Fruit fly (Drosophila melanogaster): ENCODE results near the gene CG31862.

The CG31862 gene

DNA sequence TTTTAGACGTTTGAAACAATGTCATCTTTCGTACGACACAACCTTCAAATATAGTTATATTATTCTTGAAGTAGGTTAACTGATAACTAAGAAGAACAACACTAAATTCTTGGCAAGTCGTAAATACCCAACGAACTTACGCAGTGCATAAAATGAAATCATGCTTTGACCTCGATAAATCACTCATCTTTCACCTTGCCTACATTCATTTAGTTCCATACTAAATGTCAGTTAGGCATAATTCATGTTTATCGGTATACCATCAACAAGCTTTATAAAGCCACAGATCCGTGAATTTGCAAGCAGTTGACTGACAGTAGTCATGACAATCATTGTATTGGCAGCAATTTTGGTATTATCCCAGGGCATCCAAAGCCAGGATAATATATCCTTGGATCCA is at the start of gene CG31862:
CG31862 (plus strand) TSS at position 301 of the 400 bp plus-strand sequence.
- no peak for TF ChIP-seq CG9948 (tag; optimal IDR thresholded peaks at IDR 0.05)
- TF ChIP-seq CG32121 (GFP tag; IDR thresholded peaks at IDR 0.05), result no peak
- TF ChIP-seq CG17806 (tag; optimal IDR thresholded peaks at IDR 0.05), result no peak
- no peak for TF ChIP-seq Pif1A (GFP tag; optimal IDR thresholded peaks at IDR 0.05)
- no peak for TF ChIP-seq Snoo (tag; optimal IDR thresholded peaks at IDR 0.05)
- TF ChIP-seq fd96Ca (GFP tag; IDR thresholded peaks at IDR 0.05), result no peak
- no peak for TF ChIP-seq EcR (GFP tag; optimal IDR thresholded peaks at IDR 0.05)

DNA sequence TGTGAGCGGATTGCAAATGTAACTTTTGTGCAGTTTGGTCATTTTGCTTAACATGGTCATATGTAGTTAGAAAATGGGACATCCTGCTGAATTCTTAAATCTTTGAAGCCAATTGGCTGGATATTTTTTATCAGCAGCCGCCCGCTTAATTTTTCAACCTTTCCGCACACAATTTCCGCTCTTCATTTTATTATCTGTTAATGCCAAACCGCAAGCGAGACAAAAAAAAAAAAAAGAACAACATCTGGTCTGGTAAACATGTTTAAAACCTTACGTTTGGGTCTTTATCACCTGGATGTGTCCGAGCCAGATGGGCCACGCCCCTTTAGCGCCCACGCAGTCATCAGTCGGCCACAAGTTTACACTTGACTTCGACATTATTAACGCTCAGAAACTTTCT is 48.4 kb upstream of the CG31862 start:
- no peak for TF ChIP-seq rn (GFP tag; IDR thresholded peaks at IDR 0.05)

DNA sequence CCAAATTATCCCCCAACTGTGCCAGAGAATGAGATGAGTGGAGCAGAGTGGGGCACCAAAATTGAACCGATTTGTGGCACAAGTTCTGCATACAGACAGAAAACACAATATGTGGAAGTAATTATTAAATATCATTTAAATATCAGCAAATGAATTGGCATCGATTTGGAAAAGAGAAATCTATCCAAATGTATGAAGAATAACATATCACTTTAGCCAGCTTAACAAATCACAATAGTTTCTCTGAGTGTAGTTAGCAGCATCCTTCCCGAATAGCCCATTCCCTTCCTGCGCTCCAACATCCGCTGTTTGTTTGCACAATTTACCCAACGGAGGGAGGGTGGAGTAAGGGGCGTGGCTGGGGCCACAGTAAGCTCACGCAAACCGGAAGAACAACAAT is 23.8 kb upstream of the CG31862 start:
- TF ChIP-seq Pif1B (GFP tag; optimal IDR thresholded peaks at IDR 0.05) (no peak), CG34367 (tag; optimal IDR thresholded peaks at IDR 0.05) (no peak)

DNA sequence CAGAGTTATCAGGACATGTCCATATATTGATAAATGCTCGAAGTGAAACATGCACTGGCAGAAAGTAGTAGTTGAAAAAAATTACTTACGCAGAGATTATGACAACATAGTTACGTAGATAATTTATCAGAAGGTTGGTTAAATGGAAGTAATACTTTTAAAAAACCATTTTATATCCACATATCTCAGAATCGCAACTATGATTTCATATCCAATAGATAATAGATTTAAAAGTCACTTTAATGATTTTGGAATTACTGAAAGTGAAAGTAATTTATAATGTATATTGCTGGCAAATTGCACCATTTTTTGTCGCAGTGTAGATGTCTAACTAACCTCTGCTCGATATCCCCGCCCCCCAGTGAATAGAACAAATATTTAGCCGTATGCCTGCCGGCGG is 1.5 kb upstream of the CG31862 start:
- TF ChIP-seq Pif1A (GFP tag; optimal IDR thresholded peaks at IDR 0.05), result no peak
- TF ChIP-seq CG4496 (GFP tag; IDR thresholded peaks at IDR 0.05), result no peak
- TF ChIP-seq D1 (tag; optimal IDR thresholded peaks at IDR 0.05), result no peak
- no peak for TF ChIP-seq CG34367 (tag; optimal IDR thresholded peaks at IDR 0.05)
- TF ChIP-seq EcR (GFP tag; optimal IDR thresholded peaks at IDR 0.05), result no peak
- TF ChIP-seq CG10348 (GFP tag; IDR thresholded peaks at IDR 0.05), result no peak
- TF ChIP-seq Snoo (tag; optimal IDR thresholded peaks at IDR 0.05), result no peak
- no peak for TF ChIP-seq CG9948 (tag; optimal IDR thresholded peaks at IDR 0.05)
- TF ChIP-seq Pif1B (GFP tag; optimal IDR thresholded peaks at IDR 0.05), result no peak
- TF ChIP-seq CG14655 (GFP tag; optimal IDR thresholded peaks at IDR 0.05), result no peak
- TF ChIP-seq fd96Ca (GFP tag; IDR thresholded peaks at IDR 0.05), result no peak
- TF ChIP-seq gl (tag; optimal IDR thresholded peaks at IDR 0.05), result no peak
- TF ChIP-seq CG8159 (tag; optimal IDR thresholded peaks at IDR 0.05), result no peak
- TF ChIP-seq CG8301 (tag; optimal IDR thresholded peaks at IDR 0.05), result no peak
- no peak for TF ChIP-seq CG32121 (GFP tag; IDR thresholded peaks at IDR 0.05)
- no peak for TF ChIP-seq rn (GFP tag; IDR thresholded peaks at IDR 0.05)

DNA sequence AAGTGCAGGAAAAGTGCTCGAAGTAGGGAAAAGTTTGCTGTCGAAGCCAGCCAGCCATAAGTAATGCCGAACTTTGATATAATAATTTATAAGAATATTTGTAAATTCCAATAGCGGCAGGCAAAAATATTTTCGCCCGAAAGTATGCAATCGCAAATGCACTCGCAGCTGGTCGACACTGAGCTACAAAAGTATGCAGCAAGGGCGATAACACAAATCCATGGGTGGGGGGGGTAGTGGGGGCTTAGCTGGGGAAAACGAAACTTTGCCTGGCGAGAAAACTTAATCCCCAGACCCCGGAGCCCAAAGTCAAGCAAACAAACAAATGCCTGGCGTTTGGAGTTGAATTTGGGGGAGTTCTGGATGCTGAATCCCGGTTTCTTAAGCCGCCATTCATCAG is 3.1 kb downstream of the CG31862 start:
- TF ChIP-seq Pif1B (GFP tag; optimal IDR thresholded peaks at IDR 0.05) (no peak), D1 (tag; optimal IDR thresholded peaks at IDR 0.05) (no peak), CG13204 (GFP tag; optimal IDR thresholded peaks at IDR 0.05) (no peak), CG17806 (tag; optimal IDR thresholded peaks at IDR 0.05) (no peak), CG4496 (GFP tag; IDR thresholded peaks at IDR 0.05) (no peak), CG34367 (tag; optimal IDR thresholded peaks at IDR 0.05) (no peak), CG32121 (GFP tag; IDR thresholded peaks at IDR 0.05) (no peak), CG8301 (tag; optimal IDR thresholded peaks at IDR 0.05) (no peak), CG12605 (GFP tag; IDR thresholded peaks at IDR 0.05) (no peak)

DNA sequence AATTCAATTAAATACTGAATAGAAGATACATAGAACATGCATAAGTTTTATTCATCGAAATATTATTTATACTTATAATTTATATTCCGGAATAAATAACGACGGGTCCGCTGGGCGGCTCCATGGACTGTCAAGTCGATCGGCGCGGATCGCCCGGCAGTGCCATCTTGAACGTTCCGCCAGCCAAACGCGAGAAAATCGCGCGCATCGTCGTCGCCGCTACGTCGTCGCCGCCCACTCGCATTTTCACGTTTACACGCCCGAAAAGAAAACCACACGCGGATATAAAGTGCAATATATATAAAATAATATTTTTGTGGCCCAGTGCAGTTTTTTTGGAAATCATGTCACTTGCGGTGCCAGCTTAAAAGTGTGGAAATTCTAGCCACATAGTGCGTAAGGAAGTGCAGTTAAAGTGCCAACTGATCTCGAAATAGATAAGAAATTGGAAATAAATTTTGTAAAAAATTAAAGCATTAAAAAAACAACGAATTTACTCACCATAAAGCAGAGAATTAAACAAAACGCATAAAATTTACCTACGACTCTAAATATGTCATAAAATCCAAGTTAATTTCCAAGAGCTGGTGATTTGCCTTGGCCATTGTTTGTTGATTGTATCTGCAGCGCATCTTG is 5.1 kb downstream of the CG31862 start, which contains the start of the genes bru2 and CG43813:
bru2 (plus strand) TSS at position 586 of the 636 bp plus-strand sequence.
CG43813 (minus strand) TSS at position 633 of the 636 bp plus-strand sequence.
- no peak for TF ChIP-seq CG9948 (tag; optimal IDR thresholded peaks at IDR 0.05)

DNA sequence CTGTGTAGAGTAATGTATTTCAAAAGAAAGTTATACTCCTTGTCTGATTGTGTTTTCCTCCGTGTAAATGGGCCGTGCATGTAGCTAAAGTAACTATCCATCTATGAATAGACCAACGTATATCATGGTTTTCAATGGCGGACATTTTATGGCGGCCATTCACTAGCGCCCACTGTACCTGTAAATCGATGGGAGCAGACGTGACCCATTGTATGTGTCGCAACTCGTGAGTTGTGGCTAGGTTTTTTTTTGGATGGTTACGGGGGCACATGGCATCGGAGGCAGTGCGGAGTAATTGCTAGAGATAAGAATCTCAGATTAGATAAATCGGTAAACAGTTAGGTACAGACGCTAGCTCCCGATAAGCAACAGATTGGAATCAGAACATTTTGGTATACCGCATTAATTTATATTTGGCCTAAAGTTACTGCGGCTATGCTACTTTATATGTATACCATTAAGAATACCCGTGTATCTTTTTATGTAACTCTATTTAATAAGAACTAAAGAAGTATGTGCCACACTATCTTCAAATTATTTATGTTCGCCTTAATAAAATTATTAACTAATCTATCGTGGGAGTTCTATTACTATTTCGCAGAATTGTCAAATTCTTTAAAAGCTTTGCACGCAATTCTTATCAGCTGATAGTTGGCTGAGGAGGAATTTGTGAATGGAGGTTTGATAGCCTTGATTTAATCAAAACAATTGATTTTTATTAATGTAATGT is 7.7 kb downstream of the CG31862 start:
- TF ChIP-seq CG9948 (tag; optimal IDR thresholded peaks at IDR 0.05), result no peak
- no peak for TF ChIP-seq gl (tag; optimal IDR thresholded peaks at IDR 0.05)
- no peak for TF ChIP-seq Snoo (tag; optimal IDR thresholded peaks at IDR 0.05)
- no peak for TF ChIP-seq CG17806 (tag; optimal IDR thresholded peaks at IDR 0.05)
- no peak for TF ChIP-seq CG8159 (tag; optimal IDR thresholded peaks at IDR 0.05)

DNA sequence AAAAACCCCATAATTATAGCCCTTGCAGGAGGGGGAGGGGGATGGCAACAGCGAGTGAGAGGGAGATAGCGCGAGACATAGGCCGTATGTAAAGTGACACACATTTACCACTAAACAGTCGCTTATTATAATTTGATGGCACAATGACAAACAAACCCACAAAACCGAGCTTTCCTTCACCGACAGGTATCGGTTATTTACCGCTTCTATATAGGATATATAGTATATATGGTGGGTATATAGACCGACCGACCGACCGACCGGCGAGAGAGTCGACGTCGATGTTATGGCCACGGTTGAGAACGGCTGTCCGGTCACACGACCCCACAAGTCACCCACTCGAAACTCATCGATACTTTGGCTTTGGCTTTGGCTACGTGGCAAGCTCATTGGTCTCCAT is 8.4 kb downstream of the CG31862 start:
- TF ChIP-seq CG9948 (tag; optimal IDR thresholded peaks at IDR 0.05), result no peak
- TF ChIP-seq CG14655 (GFP tag; optimal IDR thresholded peaks at IDR 0.05), result no peak
- TF ChIP-seq Ets98B (GFP tag; IDR thresholded peaks at IDR 0.05), result no peak
- no peak for TF ChIP-seq CG13204 (GFP tag; optimal IDR thresholded peaks at IDR 0.05)
- no peak for TF ChIP-seq EcR (GFP tag; optimal IDR thresholded peaks at IDR 0.05)
- no peak for TF ChIP-seq CG8301 (tag; optimal IDR thresholded peaks at IDR 0.05)
- TF ChIP-seq CG34367 (tag; optimal IDR thresholded peaks at IDR 0.05), result no peak
- TF ChIP-seq Snoo (tag; optimal IDR thresholded peaks at IDR 0.05), result no peak
- no peak for TF ChIP-seq CG10348 (GFP tag; IDR thresholded peaks at IDR 0.05)
- TF ChIP-seq CG17806 (tag; optimal IDR thresholded peaks at IDR 0.05), result no peak
- no peak for TF ChIP-seq rn (GFP tag; IDR thresholded peaks at IDR 0.05)
- TF ChIP-seq CG8159 (tag; optimal IDR thresholded peaks at IDR 0.05), result no peak
- no peak for TF ChIP-seq CG15710 (tag; optimal IDR thresholded peaks at IDR 0.05)
- TF ChIP-seq gl (tag; optimal IDR thresholded peaks at IDR 0.05), result no peak
- TF ChIP-seq CG32121 (GFP tag; IDR thresholded peaks at IDR 0.05), result no peak
- no peak for TF ChIP-seq CG12605 (GFP tag; IDR thresholded peaks at IDR 0.05)

All from whole organism, pupa.